Fruit fly (Drosophila melanogaster): Measurements from ENCODE around the gene CG34263.
A peak's percentile ranks its signal among the peaks of the same experiment; 100 is the strongest.

The CG34263 gene

DNA sequence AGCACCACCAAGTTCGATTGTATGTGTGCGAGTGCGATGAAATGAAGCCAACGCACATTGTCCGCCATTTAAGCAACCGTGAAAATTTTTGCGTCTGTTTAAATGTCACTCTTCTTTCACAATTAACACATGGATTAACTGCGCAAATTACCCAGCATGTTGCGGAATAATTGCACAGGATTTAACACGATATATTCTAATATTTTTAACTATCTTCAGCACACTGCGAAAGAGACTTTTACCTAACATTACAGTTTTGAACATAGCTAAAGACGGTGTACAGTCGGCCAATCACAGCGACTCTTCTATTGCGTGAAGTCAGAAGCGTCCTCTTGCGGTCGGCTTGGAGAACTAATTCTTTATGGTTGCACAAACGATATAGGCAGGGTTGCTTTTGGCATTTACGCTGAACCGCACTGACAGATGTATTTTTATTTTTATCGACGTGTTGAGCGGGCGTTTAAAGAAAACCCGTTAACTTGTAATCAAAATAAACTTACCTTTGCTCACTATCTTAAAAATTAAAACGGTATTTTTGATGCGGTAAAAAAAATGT is 19.0 kb downstream of the CG34263 start (continued):
- TF ChIP-seq BtbVII (GFP tag; optimal IDR thresholded peaks at IDR 0.05) (no peak), Sox100B (GFP tag; optimal IDR thresholded peaks at IDR 0.05) (no peak), CG6765 (GFP tag; optimal IDR thresholded peaks at IDR 0.05) (no peak), CG4617 (GFP tag; optimal IDR thresholded peaks at IDR 0.05; ENCODE audit: borderline replicate concordance) (peak; percentile 94), gem (tag; optimal IDR thresholded peaks at IDR 0.05) (no peak), CG1024 (GFP tag; IDR thresholded peaks at IDR 0.05) (no peak), tgo (GFP tag; IDR thresholded peaks at IDR 0.05) (peak; percentile 34; the same call in 1 of the 3 replicates), CG4820 (GFP tag; optimal IDR thresholded peaks at IDR 0.05) (no peak), CG11247 (GFP tag; IDR thresholded peaks at IDR 0.05) (no peak; the same call in none of the 2 replicates), Spps (tag; optimal IDR thresholded peaks at IDR 0.05) (no peak), CG12769 (tag; optimal IDR thresholded peaks at IDR 0.05) (no peak), Hr39 (optimal IDR thresholded peaks at IDR 0.05) (no peak), gt (GFP tag; IDR thresholded peaks at IDR 0.05) (no peak), CG9932 (GFP tag; IDR thresholded peaks at IDR 0.05) (no peak), aop (GFP tag; IDR thresholded peaks at IDR 0.05) (no peak), CG4707 (GFP tag; optimal IDR thresholded peaks at IDR 0.05) (no peak), hth (optimal IDR thresholded peaks at IDR 0.05) (no peak), gro (GFP tag; optimal IDR thresholded peaks at IDR 0.05) (peak; percentile 70), her (GFP tag; optimal IDR thresholded peaks at IDR 0.05) (peak; percentile 26), Chrac-16 (GFP tag; optimal IDR thresholded peaks at IDR 0.05) (peak; percentile 27), CG14860 (GFP tag; IDR thresholded peaks at IDR 0.05; ENCODE audit: partially characterized antibody) (peak; percentile 67), crp (GFP tag; optimal IDR thresholded peaks at IDR 0.05) (peak in 1 of 2 experiments; percentile 42), Atf-2 (GFP tag; optimal IDR thresholded peaks at IDR 0.05) (peak; percentile 50), HHEX (GFP tag; optimal IDR thresholded peaks at IDR 0.05) (no peak), Scr (GFP tag; IDR thresholded peaks at IDR 0.05; ENCODE audit: partially characterized antibody) (peak; percentile 61), Dfd (GFP tag; optimal IDR thresholded peaks at IDR 0.05) (no peak), danr (GFP tag; IDR thresholded peaks at IDR 0.05) (no peak), ranshi (GFP tag; IDR thresholded peaks at IDR 0.05) (no peak), Myb (GFP tag; optimal IDR thresholded peaks at IDR 0.05) (peak; percentile 98), bcd (GFP tag; optimal IDR thresholded peaks at IDR 0.05) (no peak), wor (GFP tag; IDR thresholded peaks at IDR 0.05) (no peak), CG7928 (GFP tag; optimal IDR thresholded peaks at IDR 0.05) (peak; percentile 60), Dbx (GFP tag; IDR thresholded peaks at IDR 0.05) (peak; percentile 77; the same call in 2 of the 3 replicates), CG10209 (GFP tag; optimal IDR thresholded peaks at IDR 0.05) (peak; percentile 39), sens (GFP tag) (peak; percentile 79), CG11085 (GFP tag; IDR thresholded peaks at IDR 0.05) (peak; percentile 17; the same call in 1 of the 2 replicates), CG6689 (GFP tag; IDR thresholded peaks at IDR 0.05) (no peak), CG9437 (GFP tag; optimal IDR thresholded peaks at IDR 0.05) (peak; percentile 58), nerfin-1 (tag; optimal IDR thresholded peaks at IDR 0.05) (peak; percentile 15), CG5180 (GFP tag; optimal IDR thresholded peaks at IDR 0.05) (peak; percentile 85), CG30403 (GFP tag; optimal IDR thresholded peaks at IDR 0.05) (peak; percentile 46), cad (GFP tag; optimal IDR thresholded peaks at IDR 0.05) (no peak), CG2712 (tag; optimal IDR thresholded peaks at IDR 0.05) (peak; percentile 29), CG8944 (GFP tag; optimal IDR thresholded peaks at IDR 0.05) (no peak), CG11456 (GFP tag; IDR thresholded peaks at IDR 0.05) (no peak; the same call in 1 of the 3 replicates), CG31441 (GFP tag; IDR thresholded peaks at IDR 0.05) (no peak), Lpt (GFP tag; optimal IDR thresholded peaks at IDR 0.05) (no peak), Hr78 (GFP tag; optimal IDR thresholded peaks at IDR 0.05) (no peak), CG12942 (GFP tag; optimal IDR thresholded peaks at IDR 0.05) (no peak), sim (GFP tag; IDR thresholded peaks at IDR 0.05) (no peak), GATAe (GFP tag; conservative IDR thresholded peaks at IDR 0.05) (no peak), tap (tag; optimal IDR thresholded peaks at IDR 0.05) (no peak)

All from whole organism, embryonic.